Worm (Caenorhabditis elegans): ENCODE results near the gene F56B3.11.

- TF ChIP-seq med-1 (GFP tag; optimal IDR thresholded peaks at IDR 0.05; ENCODE audit: insufficient read depth), result no peak
- no peak for TF ChIP-seq klf-2 (GFP tag; conservative IDR thresholded peaks at IDR 0.05)
- TF ChIP-seq T22C8.4 (GFP tag; IDR thresholded peaks at IDR 0.05), result no peak
- TF ChIP-seq ztf-29 (GFP tag; IDR thresholded peaks at IDR 0.05), result no peak
- TF ChIP-seq ztf-23 (GFP tag; IDR thresholded peaks at IDR 0.05), result 0 out of 2 replicates have a peak, but pooled peaks have one; percentile 20
These were observed 33.6 kb downstream of the F56B3.11 start for ce11 chrIV:762486-763376.
